Fruit fly (Drosophila melanogaster) whole organism: Measurements from ENCODE around the gene CG42852.

Experiments used
- CG8478 ChIP-seq: fragments of >200 bp; optimal IDR thresholded peaks from 2 replicates; lab custom pipeline; 2018; ENCODE audit warnings: inconsistent platforms
- Dll ChIP-seq: fragments of >200 bp; optimal IDR thresholded peaks from 2 replicates; lab custom pipeline; 2017
- EcR ChIP-seq, 2 experiments: fragments of >200 bp; optimal IDR thresholded peaks; 2 replicates each; lab custom pipeline; 2017; ENCODE audit warnings: missing biosample characterization in 2 of 2, missing genetic modification characterization in 2 of 2, missing genetic modification reagents in 2 of 2
- psq ChIP-seq: fragments of >200 bp; optimal IDR thresholded peaks from 2 replicates; lab custom pipeline; 2017
- usp ChIP-seq: fragments of >200 bp; optimal IDR thresholded peaks from 2 replicates; lab custom pipeline; 2017; ENCODE audit warnings: missing biosample characterization, missing genetic modification characterization, mixed read lengths

dm6 chr3L:16782789-16783188 is 27.5 kb downstream of the CG42852 start, which contains the start of gene CG9706:
- no peak for TF ChIP-seq EcR (GFP tag; optimal IDR thresholded peaks at IDR 0.05; lab: Kevin White, UChicago)
- no peak for TF ChIP-seq CG8478 (lab: Kevin White, UChicago)
- TF ChIP-seq psq (lab: Kevin White, UChicago): no peak
- TF ChIP-seq Dll (lab: Kevin White, UChicago): no peak
- TF ChIP-seq usp (GFP tag; lab: Kevin White, UChicago): no peak
